5 fruit fly cellular contexts compared by ENCODE assay signal in genomic region chrX:8131693-8132313, dm6.
TF ChIP-seq lines count a peak whose summit lies in the region.

Gene CG10958, plus strand, starts transcription at chrX:8132285.

- TF ChIP-seq CTCF in whole organism, embryonic (GFP tag; optimal IDR thresholded peaks at IDR 0.05; lab: Kevin White, UChicago): no peak

TF ChIP-seq in whole organism, adult, 20 proteins besides CTCF, POLR2A, EP300 and RAD21:
- TF ChIP-seq CG7101 (tag; optimal IDR thresholded peaks at IDR 0.05; lab: Kevin White, UChicago) (peak; percentile 82), Mnt (GFP tag; optimal IDR thresholded peaks at IDR 0.05; lab: Kevin White, UChicago) (peak; percentile 77), toe (GFP tag; optimal IDR thresholded peaks at IDR 0.05; lab: Kevin White, UChicago) (peak; percentile 18), Crg-1 (GFP tag; optimal IDR thresholded peaks at IDR 0.05; lab: Kevin White, UChicago) (peak; percentile 62), pad (GFP tag; optimal IDR thresholded peaks at IDR 0.05; lab: Kevin White, UChicago) (peak; percentile 50), cnc (optimal IDR thresholded peaks at IDR 0.05; lab: Kevin White, UChicago) (no peak), CG11617 (GFP tag; optimal IDR thresholded peaks at IDR 0.05; lab: Kevin White, UChicago) (peak; percentile 74), kay (GFP tag; lab: Kevin White, UChicago; ENCODE audit: borderline replicate concordance) (no peak), CG14711 (tag; optimal IDR thresholded peaks at IDR 0.05; lab: Kevin White, UChicago) (peak; percentile 80), Clk (GFP tag; optimal IDR thresholded peaks at IDR 0.05; lab: Kevin White, UChicago) (no peak), CG33017 (tag; optimal IDR thresholded peaks at IDR 0.05; lab: Kevin White, UChicago) (peak; percentile 45), tj (GFP tag; optimal IDR thresholded peaks at IDR 0.05; lab: Kevin White, UChicago) (peak; percentile 83), CG12768 (GFP tag; optimal IDR thresholded peaks at IDR 0.05; lab: Kevin White, UChicago) (peak; percentile 40), ovo (GFP tag; optimal IDR thresholded peaks at IDR 0.05; lab: Kevin White, UChicago) (peak; percentile 42), Hr96 (GFP tag; optimal IDR thresholded peaks at IDR 0.05; lab: Kevin White, UChicago) (no peak), bab1 (GFP tag; optimal IDR thresholded peaks at IDR 0.05; lab: Kevin White, UChicago) (peak; percentile 82), CG1620 (GFP tag; optimal IDR thresholded peaks at IDR 0.05; lab: Kevin White, UChicago) (peak; percentile 59)

TF ChIP-seq in whole organism, embryonic, 481 proteins besides CTCF, POLR2A, EP300 and RAD21 (continues in another document):
- TF ChIP-seq Asciz (GFP tag; optimal IDR thresholded peaks at IDR 0.05; lab: Kevin White, UChicago) (no peak), Oaz (GFP tag; IDR thresholded peaks at IDR 0.05; lab: Robert Waterston, UW) (0 out of 2 replicates have a peak, but pooled peaks have one; percentile 33), CG6813 (GFP tag; optimal IDR thresholded peaks at IDR 0.05; lab: Kevin White, UChicago) (no peak), CG3995 (GFP tag; optimal IDR thresholded peaks at IDR 0.05; lab: Kevin White, UChicago) (no peak), tna (GFP tag; IDR thresholded peaks at IDR 0.05; lab: Robert Waterston, UW; ENCODE audit: partially characterized antibody) (no peak), Rx (GFP tag; IDR thresholded peaks at IDR 0.05; lab: Robert Waterston, UW) (0 out of 2 replicates have a peak, but pooled peaks have one; percentile 30), Pdp1 (GFP tag; optimal IDR thresholded peaks at IDR 0.05; lab: Kevin White, UChicago) (peak; percentile 40 to 42), CG10274 (GFP tag; optimal IDR thresholded peaks at IDR 0.05; lab: Kevin White, UChicago) (no peak), eyg (GFP tag; optimal IDR thresholded peaks at IDR 0.05; lab: Kevin White, UChicago) (no peak), dmrt99B (tag; optimal IDR thresholded peaks at IDR 0.05; lab: Kevin White, UChicago) (no peak), CG10147 (GFP tag; optimal IDR thresholded peaks at IDR 0.05; lab: Kevin White, UChicago) (peak; percentile 11), ERR (GFP tag; optimal IDR thresholded peaks at IDR 0.05; lab: Kevin White, UChicago) (no peak), pfk (GFP tag; optimal IDR thresholded peaks at IDR 0.05; lab: Kevin White, UChicago) (no peak), pum (GFP tag; optimal IDR thresholded peaks at IDR 0.05; lab: Kevin White, UChicago) (peak; percentile 7), nerfin-2 (GFP tag; IDR thresholded peaks at IDR 0.05; lab: Robert Waterston, UW; ENCODE audit: partially characterized antibody) (no peak), fd64A (GFP tag; optimal IDR thresholded peaks at IDR 0.05; lab: Kevin White, UChicago) (no peak), crol (GFP tag; IDR thresholded peaks at IDR 0.05; lab: Robert Waterston, UW) (no peak), CG9932 (GFP tag; IDR thresholded peaks at IDR 0.05; lab: Robert Waterston, UW) (peak; percentile 69), run (tag; optimal IDR thresholded peaks at IDR 0.05; lab: Kevin White, UChicago) (peak; percentile 1)

TF ChIP-seq in whole organism, prepupa, 60 proteins besides CTCF, POLR2A, EP300 and RAD21 (continues in another document):
- TF ChIP-seq Hr4 (GFP tag; optimal IDR thresholded peaks at IDR 0.05; lab: Kevin White, UChicago): peak; percentile 39
- no peak for TF ChIP-seq Sox102F (GFP tag; optimal IDR thresholded peaks at IDR 0.05; lab: Kevin White, UChicago)
- peak; percentile 61 for TF ChIP-seq Eip75B (GFP tag; optimal IDR thresholded peaks at IDR 0.05; lab: Kevin White, UChicago)
- TF ChIP-seq Blimp-1 (GFP tag; optimal IDR thresholded peaks at IDR 0.05; lab: Kevin White, UChicago): no peak
- TF ChIP-seq CG8319 (GFP tag; optimal IDR thresholded peaks at IDR 0.05; lab: Kevin White, UChicago): peak; percentile 34
- no peak for TF ChIP-seq vri (GFP tag; optimal IDR thresholded peaks at IDR 0.05; lab: Kevin White, UChicago)
- TF ChIP-seq pdm3 (GFP tag; optimal IDR thresholded peaks at IDR 0.05; lab: Kevin White, UChicago): peak; percentile 75
- TF ChIP-seq Eip78C (GFP tag; lab: Kevin White, UChicago): peak; percentile 81
- peak; percentile 28 for TF ChIP-seq Hr39 (GFP tag; optimal IDR thresholded peaks at IDR 0.05; lab: Kevin White, UChicago)
- peak; percentile 42 for TF ChIP-seq Ets96B (tag; optimal IDR thresholded peaks at IDR 0.05; lab: Kevin White, UChicago)
- no peak for TF ChIP-seq Smox (GFP tag; optimal IDR thresholded peaks at IDR 0.05; lab: Kevin White, UChicago)
- TF ChIP-seq CG1621 (tag; optimal IDR thresholded peaks at IDR 0.05; lab: Kevin White, UChicago): no peak
- TF ChIP-seq dac (GFP tag; optimal IDR thresholded peaks at IDR 0.05; lab: Kevin White, UChicago): no peak
- peak; percentile 43 for TF ChIP-seq cyc (GFP tag; optimal IDR thresholded peaks at IDR 0.05; lab: Kevin White, UChicago)
- peak; percentile 68 for TF ChIP-seq OdsH (GFP tag; optimal IDR thresholded peaks at IDR 0.05; lab: Kevin White, UChicago)
- peak; percentile 60 for TF ChIP-seq CG6792 (GFP tag; optimal IDR thresholded peaks at IDR 0.05; lab: Kevin White, UChicago)
- TF ChIP-seq CG3032 (tag; optimal IDR thresholded peaks at IDR 0.05; lab: Kevin White, UChicago): peak; percentile 24
- peak; percentile 66 for TF ChIP-seq acj6 (GFP tag; optimal IDR thresholded peaks at IDR 0.05; lab: Kevin White, UChicago)
- peak; percentile 52; the same call in 1 of the 2 replicates for TF ChIP-seq CG15336 (GFP tag; IDR thresholded peaks at IDR 0.05; lab: Robert Waterston, UW)
- peak; percentile 14 for TF ChIP-seq Ets21C (GFP tag; optimal IDR thresholded peaks at IDR 0.05; lab: Kevin White, UChicago)

TF ChIP-seq in whole organism, pupa, 21 proteins besides CTCF, POLR2A, EP300 and RAD21:
- TF ChIP-seq CG32121 (GFP tag; IDR thresholded peaks at IDR 0.05; lab: Robert Waterston, UW) (peak; percentile 54), fd96Ca (GFP tag; IDR thresholded peaks at IDR 0.05; lab: Robert Waterston, UW) (peak; percentile 48; the same call in 2 of the 3 replicates), rn (GFP tag; IDR thresholded peaks at IDR 0.05; lab: Robert Waterston, UW) (no peak), CG8301 (tag; optimal IDR thresholded peaks at IDR 0.05; lab: Kevin White, UChicago) (no peak), gl (tag; optimal IDR thresholded peaks at IDR 0.05; lab: Kevin White, UChicago) (no peak), CG4496 (GFP tag; IDR thresholded peaks at IDR 0.05; lab: Robert Waterston, UW) (peak; percentile 54), CG9948 (tag; optimal IDR thresholded peaks at IDR 0.05; lab: Kevin White, UChicago) (peak; percentile 28), CG15710 (tag; optimal IDR thresholded peaks at IDR 0.05; lab: Kevin White, UChicago) (peak; percentile 20), Pif1A (GFP tag; optimal IDR thresholded peaks at IDR 0.05; lab: Kevin White, UChicago) (no peak), CG8159 (tag; optimal IDR thresholded peaks at IDR 0.05; lab: Kevin White, UChicago) (no peak), CG14655 (GFP tag; optimal IDR thresholded peaks at IDR 0.05; lab: Kevin White, UChicago) (no peak), D1 (tag; optimal IDR thresholded peaks at IDR 0.05; lab: Kevin White, UChicago) (no peak), CG17806 (tag; optimal IDR thresholded peaks at IDR 0.05; lab: Kevin White, UChicago) (peak; percentile 40), Pif1B (GFP tag; optimal IDR thresholded peaks at IDR 0.05; lab: Kevin White, UChicago) (peak; percentile 63), CG12605 (GFP tag; IDR thresholded peaks at IDR 0.05; lab: Robert Waterston, UW) (0 out of 2 replicates have a peak, but pooled peaks have one; percentile 15), CG34367 (tag; optimal IDR thresholded peaks at IDR 0.05; lab: Kevin White, UChicago) (no peak), EcR (GFP tag; optimal IDR thresholded peaks at IDR 0.05; lab: Kevin White, UChicago) (peak; percentile 4), CG13204 (GFP tag; optimal IDR thresholded peaks at IDR 0.05; lab: Kevin White, UChicago) (no peak), Ets98B (GFP tag; IDR thresholded peaks at IDR 0.05; lab: Robert Waterston, UW) (peak; percentile 42; the same call in 1 of the 2 replicates), CG10348 (GFP tag; IDR thresholded peaks at IDR 0.05; lab: Robert Waterston, UW) (no peak), Snoo (tag; optimal IDR thresholded peaks at IDR 0.05; lab: Kevin White, UChicago) (peak; percentile 10)

TF ChIP-seq in whole organism, wandering third instar larva, 38 proteins besides CTCF, POLR2A, EP300 and RAD21 (continues in another document):
- TF ChIP-seq dsf (GFP tag; optimal IDR thresholded peaks at IDR 0.05; lab: Kevin White, UChicago; ENCODE audit: borderline replicate concordance) (no peak), dmrt93B (GFP tag; optimal IDR thresholded peaks at IDR 0.05; lab: Kevin White, UChicago) (no peak), jim (GFP tag; optimal IDR thresholded peaks at IDR 0.05; lab: Kevin White, UChicago) (no peak), br (GFP tag; optimal IDR thresholded peaks at IDR 0.05; lab: Kevin White, UChicago) (peak; percentile 60), GATAd (GFP tag; optimal IDR thresholded peaks at IDR 0.05; lab: Kevin White, UChicago) (peak; percentile 35), CrebA (GFP tag; optimal IDR thresholded peaks at IDR 0.05; lab: Kevin White, UChicago; ENCODE audit: borderline replicate concordance) (no peak), Mio (GFP tag; optimal IDR thresholded peaks at IDR 0.05; lab: Kevin White, UChicago) (no peak), psq (GFP tag; optimal IDR thresholded peaks at IDR 0.05; lab: Kevin White, UChicago) (peak; percentile 67), brk (GFP tag; optimal IDR thresholded peaks at IDR 0.05; lab: Kevin White, UChicago) (no peak), ey (GFP tag; optimal IDR thresholded peaks at IDR 0.05; lab: Kevin White, UChicago) (peak; percentile 46), sage (GFP tag; optimal IDR thresholded peaks at IDR 0.05; lab: Kevin White, UChicago) (peak; percentile 32), CG32264 (GFP tag; optimal IDR thresholded peaks at IDR 0.05; lab: Kevin White, UChicago) (no peak), Hnf4 (GFP tag; optimal IDR thresholded peaks at IDR 0.05; lab: Kevin White, UChicago) (peak; percentile 76), Rel (GFP tag; optimal IDR thresholded peaks at IDR 0.05; lab: Kevin White, UChicago) (no peak), Rel (tag; optimal IDR thresholded peaks at IDR 0.05; lab: Kevin White, UChicago) (no peak), Dfd (GFP tag; optimal IDR thresholded peaks at IDR 0.05; lab: Kevin White, UChicago) (no peak), h (GFP tag; optimal IDR thresholded peaks at IDR 0.05; lab: Kevin White, UChicago) (peak; percentile 79), usp (GFP tag; optimal IDR thresholded peaks at IDR 0.05; lab: Kevin White, UChicago) (no peak), N (GFP tag; optimal IDR thresholded peaks at IDR 0.05; lab: Kevin White, UChicago) (no peak), lola (GFP tag; optimal IDR thresholded peaks at IDR 0.05; lab: Kevin White, UChicago) (no peak), OdsH (GFP tag; optimal IDR thresholded peaks at IDR 0.05; lab: Kevin White, UChicago) (peak; percentile 75), fru (GFP tag; optimal IDR thresholded peaks at IDR 0.05; lab: Kevin White, UChicago) (peak; percentile 65), Myc (optimal IDR thresholded peaks at IDR 0.05; lab: Kevin White, UChicago) (peak; percentile 23), CG9705 (GFP tag; optimal IDR thresholded peaks at IDR 0.05; lab: Kevin White, UChicago) (no peak), Abd-B (GFP tag; optimal IDR thresholded peaks at IDR 0.05; lab: Kevin White, UChicago) (no peak)
